Worm (Caenorhabditis elegans): ENCODE measurements around the gene hlh-30.

hlh-30 gene

DNA sequence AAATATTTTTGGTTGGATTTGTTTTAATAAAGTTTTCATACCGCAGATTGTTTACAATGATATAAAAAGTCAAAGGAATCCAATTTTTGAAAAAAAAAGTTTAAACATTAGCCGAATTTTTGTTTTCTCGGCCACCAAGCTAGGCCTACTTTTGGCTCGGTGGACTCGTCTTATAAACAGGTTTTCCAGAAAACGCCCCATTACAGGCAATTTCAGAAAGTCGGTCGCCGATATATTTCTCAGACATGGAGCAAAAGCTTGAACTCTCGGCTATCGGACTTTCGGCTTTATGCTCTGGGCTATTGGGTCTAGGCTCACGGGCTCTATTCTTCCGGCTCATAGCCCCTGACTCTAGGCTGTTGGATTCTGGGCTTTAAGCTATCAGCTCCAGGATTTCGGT is 48.3 kb upstream of the hlh-30 start:
- TF ChIP-seq ama-1 (optimal IDR thresholded peaks at IDR 0.05) (peak; percentile 52), nhr-28 (tag; optimal IDR thresholded peaks at IDR 0.05) (no peak)

DNA sequence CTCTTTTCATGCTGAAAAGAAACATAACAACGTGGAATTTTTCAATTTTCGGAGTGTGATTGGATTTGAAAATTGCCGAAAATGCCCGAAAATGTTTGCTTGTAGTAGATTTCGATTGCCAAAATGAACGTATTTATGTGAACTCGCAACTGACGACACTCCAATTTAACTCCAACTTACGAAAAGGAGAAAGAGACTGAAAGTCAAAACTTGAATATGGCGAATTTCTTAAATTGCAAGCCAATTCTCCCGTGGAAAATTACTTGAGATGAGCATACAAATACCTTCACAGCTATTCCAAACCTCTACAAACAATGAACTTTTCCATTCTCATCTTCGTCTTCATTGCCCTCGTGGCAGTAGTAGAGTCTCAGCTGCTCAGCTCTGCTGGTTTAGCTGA is 47.8 kb upstream of the hlh-30 start:
- TF ChIP-seq lin-15B (tag; optimal IDR thresholded peaks at IDR 0.05) (no peak), ceh-82 (tag; optimal IDR thresholded peaks at IDR 0.05) (no peak), lin-39 (tag; optimal IDR thresholded peaks at IDR 0.05) (no peak), nhr-25 (tag; optimal IDR thresholded peaks at IDR 0.05) (no peak), nhr-43 (tag; optimal IDR thresholded peaks at IDR 0.05; ENCODE audit: poor library complexity, severe bottlenecking) (no peak), nhr-23 (tag; optimal IDR thresholded peaks at IDR 0.05) (no peak), nhr-11 (tag; optimal IDR thresholded peaks at IDR 0.05) (no peak), mml-1 (tag; optimal IDR thresholded peaks at IDR 0.05) (no peak), ama-1 (optimal IDR thresholded peaks at IDR 0.05) (no peak)

DNA sequence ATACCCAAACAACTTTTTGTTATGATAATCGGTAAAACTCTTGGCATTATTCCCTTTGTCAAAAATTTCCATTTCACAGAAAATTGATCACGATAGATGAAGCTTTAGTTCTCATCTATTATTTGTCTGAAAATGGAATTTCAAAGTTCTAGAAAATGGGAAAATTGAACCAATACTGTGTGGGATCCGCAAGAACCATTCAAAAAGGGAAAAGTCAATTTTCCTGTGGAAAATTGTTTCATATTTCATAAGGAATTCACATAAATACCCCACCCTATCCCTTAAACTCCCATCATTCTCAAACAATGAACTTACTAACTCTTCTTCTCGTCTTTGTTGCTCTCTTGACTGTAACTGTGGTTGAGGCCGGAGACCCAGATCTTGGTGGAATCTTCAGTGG is 46.1 kb upstream of the hlh-30 start, which contains the start of the genes C35B1.9 and C35B1.3:
Gene C35B1.9, minus strand, starts transcription at position 101 of the 400 bp plus-strand sequence.
Gene C35B1.3, plus strand, starts transcription at position 306 of the 400 bp plus-strand sequence.
- TF ChIP-seq nhr-237 (tag; optimal IDR thresholded peaks at IDR 0.05) (no peak), lin-39 (tag; optimal IDR thresholded peaks at IDR 0.05) (no peak)

DNA sequence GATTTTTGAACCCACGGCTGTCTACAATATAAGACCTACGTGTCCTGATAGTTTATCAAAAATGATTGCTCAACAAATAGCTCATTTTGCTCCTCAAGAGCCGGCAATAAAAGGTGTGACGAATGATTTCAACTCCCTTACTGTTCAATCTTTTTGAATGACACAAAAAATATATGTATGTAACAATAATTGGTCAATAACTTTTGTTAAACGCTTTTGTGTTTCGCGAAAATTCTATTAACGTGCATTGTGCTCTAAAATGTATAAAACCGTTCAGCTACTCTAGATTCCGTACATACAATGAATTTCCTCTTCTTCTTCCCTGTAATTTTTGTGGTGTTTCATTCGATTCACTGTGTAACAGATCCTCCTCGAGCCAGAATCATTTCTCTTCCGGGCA is 44.8 kb upstream of the hlh-30 start, which contains the start of gene C35B1.4:
Gene C35B1.4, plus strand, starts transcription at position 301 of the 400 bp plus-strand sequence.
- TF ChIP-seq zag-1 (tag; optimal IDR thresholded peaks at IDR 0.05) (no peak), eor-1 (tag; optimal IDR thresholded peaks at IDR 0.05) (no peak), unc-62 (GFP tag; optimal IDR thresholded peaks at IDR 0.05) (no peak), unc-39 (tag; optimal IDR thresholded peaks at IDR 0.05) (no peak), nhr-11 (tag; optimal IDR thresholded peaks at IDR 0.05) (no peak), ztf-4 (tag; optimal IDR thresholded peaks at IDR 0.05) (no peak), nhr-77 (tag; optimal IDR thresholded peaks at IDR 0.05) (no peak), lin-39 (tag; optimal IDR thresholded peaks at IDR 0.05) (no peak), ZK546.5 (tag; optimal IDR thresholded peaks at IDR 0.05) (no peak), fkh-2 (tag; optimal IDR thresholded peaks at IDR 0.05) (no peak), ceh-9 (tag; optimal IDR thresholded peaks at IDR 0.05) (no peak), ceh-82 (tag; optimal IDR thresholded peaks at IDR 0.05) (no peak), nfya-1 (tag; optimal IDR thresholded peaks at IDR 0.05; ENCODE audit: insufficient read depth) (no peak), elt-3 (tag; optimal IDR thresholded peaks at IDR 0.05) (no peak)

DNA sequence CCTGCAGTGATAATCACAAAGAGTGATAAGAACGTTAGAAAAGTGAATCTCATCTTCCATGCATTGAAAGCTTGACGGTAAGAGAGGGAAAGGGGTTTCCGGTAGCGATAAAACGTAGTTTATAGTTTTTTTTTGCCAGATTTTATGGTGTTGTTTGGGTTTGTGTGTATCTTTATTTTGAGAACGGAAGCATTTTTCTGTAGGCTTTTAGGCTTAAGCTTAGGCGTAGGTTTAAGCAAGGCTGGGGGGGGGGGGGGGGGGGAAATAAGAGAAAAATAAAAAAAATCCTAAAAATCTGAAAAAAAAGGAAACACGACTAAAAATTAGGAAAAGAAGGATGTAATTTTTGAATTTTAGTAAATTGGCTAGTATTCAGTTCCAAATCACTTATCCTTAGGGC is 44.1 kb upstream of the hlh-30 start, which contains the start of gene C35B1.8:
Gene C35B1.8, minus strand, starts transcription at position 101 of the 400 bp plus-strand sequence.
- TF ChIP-seq eor-1 (tag; optimal IDR thresholded peaks at IDR 0.05), result no peak
- no peak for TF ChIP-seq mdl-1 (tag; optimal IDR thresholded peaks at IDR 0.05)
- TF ChIP-seq pqm-1 (tag; optimal IDR thresholded peaks at IDR 0.05), result no peak
- no peak for TF ChIP-seq lin-15B (tag; optimal IDR thresholded peaks at IDR 0.05)
- TF ChIP-seq ZK546.5 (tag; optimal IDR thresholded peaks at IDR 0.05), result no peak
- TF ChIP-seq daf-12 (tag; optimal IDR thresholded peaks at IDR 0.05), result no peak
- TF ChIP-seq nhr-28 (tag; optimal IDR thresholded peaks at IDR 0.05), result no peak
- TF ChIP-seq egl-5 (tag; optimal IDR thresholded peaks at IDR 0.05), result no peak
- TF ChIP-seq ceh-28 (tag; optimal IDR thresholded peaks at IDR 0.05), result no peak
- no peak for TF ChIP-seq elt-1 (tag; optimal IDR thresholded peaks at IDR 0.05)

DNA sequence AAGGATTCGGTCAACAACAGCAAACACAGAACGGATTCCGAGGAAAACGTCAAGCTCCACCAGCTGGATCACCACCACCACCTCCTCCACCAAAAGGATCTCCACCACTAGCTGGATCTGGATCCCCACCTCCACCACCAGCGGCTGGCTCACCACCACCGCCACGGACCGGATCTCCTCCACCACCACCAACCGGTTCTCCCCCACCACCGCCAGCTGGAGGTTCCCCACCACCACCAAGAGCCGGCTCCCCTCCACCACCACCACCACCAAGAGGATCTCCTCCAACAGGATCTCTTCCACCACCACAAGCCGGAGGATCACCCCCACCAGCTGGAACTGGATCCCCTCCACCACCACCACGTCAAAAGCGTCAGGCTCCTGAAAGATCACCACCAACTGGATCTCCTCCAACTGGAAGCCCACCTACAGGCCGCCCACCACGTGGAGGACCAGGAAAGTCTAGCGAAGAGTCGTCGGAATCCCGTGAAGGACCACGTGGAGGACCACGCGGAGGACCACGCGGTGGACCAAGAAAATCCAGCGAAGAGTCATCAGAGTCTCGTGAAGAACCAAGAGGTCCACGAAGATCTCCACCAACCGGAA is 42.0 kb upstream of the hlh-30 start:
- TF ChIP-seq egl-27 (tag; optimal IDR thresholded peaks at IDR 0.05), result no peak
- no peak for TF ChIP-seq nhr-76 (tag; optimal IDR thresholded peaks at IDR 0.05)
- no peak for TF ChIP-seq lin-15B (tag; optimal IDR thresholded peaks at IDR 0.05)
- no peak for TF ChIP-seq mdl-1 (tag; optimal IDR thresholded peaks at IDR 0.05)
- no peak for TF ChIP-seq sea-2 (GFP tag; optimal IDR thresholded peaks at IDR 0.05)
- no peak for TF ChIP-seq nhr-77 (tag; optimal IDR thresholded peaks at IDR 0.05)
- TF ChIP-seq nhr-12 (tag; optimal IDR thresholded peaks at IDR 0.05), result no peak
- TF ChIP-seq unc-62 (GFP tag; optimal IDR thresholded peaks at IDR 0.05), result no peak
- no peak for TF ChIP-seq ztf-4 (tag; optimal IDR thresholded peaks at IDR 0.05)
- no peak for TF ChIP-seq tbx-2 (tag; optimal IDR thresholded peaks at IDR 0.05)
- no peak for TF ChIP-seq R02D3.7 (tag; optimal IDR thresholded peaks at IDR 0.05)
- TF ChIP-seq zag-1 (tag; optimal IDR thresholded peaks at IDR 0.05), result no peak

All from whole organism, L3 larva.